Worm (Caenorhabditis elegans): ENCODE results near the gene plc-3.

plc-3 gene

ce11 chrII:10174338-10174737 is 48.3 kb upstream of the plc-3 start, which contains the start of gene F33H1.4 (continued):
- TF ChIP-seq ceh-27 (GFP tag; optimal IDR thresholded peaks at IDR 0.05) (peak; percentile 63), zfh-2 (GFP tag; conservative IDR thresholded peaks at IDR 0.05) (peak; percentile 22; the same call in 1 of the 2 replicates), cebp-1 (GFP tag; IDR thresholded peaks at IDR 0.05) (no peak), cebp-1 (tag; optimal IDR thresholded peaks at IDR 0.05) (peak; percentile 79), nfyb-1 (GFP tag; IDR thresholded peaks at IDR 0.05) (0 out of 2 replicates have a peak, but pooled peaks have one; percentile 48), mcd-1 (GFP tag; IDR thresholded peaks at IDR 0.05) (peak; percentile 59), rpc-1 (optimal IDR thresholded peaks at IDR 0.05) (no peak), rpc-1 (tag; optimal IDR thresholded peaks at IDR 0.05) (no peak), tbp1 (GFP tag; optimal IDR thresholded peaks at IDR 0.05) (peak; percentile 41), B0336.3 (GFP tag; IDR thresholded peaks at IDR 0.05) (0 out of 2 replicates have a peak, but pooled peaks have one; percentile 48), Y67H2A.10 (GFP tag; conservative IDR thresholded peaks at IDR 0.05) (no peak), lin-26 (GFP tag; IDR thresholded peaks at IDR 0.05) (no peak), rcor-1 (GFP tag; IDR thresholded peaks at IDR 0.05) (peak; percentile 44; the same call in 1 of the 2 replicates), egrh-3 (GFP tag; IDR thresholded peaks at IDR 0.05) (0 out of 2 replicates have a peak, but pooled peaks have one; percentile 10), egl-18 (GFP tag; IDR thresholded peaks at IDR 0.05) (no peak), bed-1 (GFP tag; IDR thresholded peaks at IDR 0.05) (no peak), hmg-1.2 (GFP tag; IDR thresholded peaks at IDR 0.05) (peak; percentile 97), lin-54 (GFP tag; optimal IDR thresholded peaks at IDR 0.05) (peak; percentile 45), nfya-2 (GFP tag; IDR thresholded peaks at IDR 0.05) (no peak), madf-10 (tag; optimal IDR thresholded peaks at IDR 0.05) (peak; percentile 6), somi-1 (GFP tag; optimal IDR thresholded peaks at IDR 0.05) (no peak), rec-8 (tag; optimal IDR thresholded peaks at IDR 0.05) (no peak), snpc-4 (GFP tag; optimal IDR thresholded peaks at IDR 0.05) (no peak), snpc-4 (tag; optimal IDR thresholded peaks at IDR 0.05) (peak in 1 of 4 experiments; percentile 6), snpc-1.1 (tag; optimal IDR thresholded peaks at IDR 0.05; ENCODE audit: insufficient read depth) (no peak), aptf-2 (GFP tag; conservative IDR thresholded peaks at IDR 0.05) (no peak), atf-7 (tag; optimal IDR thresholded peaks at IDR 0.05) (no peak), F37B4.10 (GFP tag; IDR thresholded peaks at IDR 0.05) (no peak), Y56A3A.18 (GFP tag; IDR thresholded peaks at IDR 0.05) (no peak), hmg-20 (GFP tag; IDR thresholded peaks at IDR 0.05) (no peak), tlf-1 (GFP tag; optimal IDR thresholded peaks at IDR 0.05) (peak; percentile 4), B0035.1 (tag; optimal IDR thresholded peaks at IDR 0.05) (no peak), him-1 (tag; optimal IDR thresholded peaks at IDR 0.05) (no peak), ZK185.1 (tag; optimal IDR thresholded peaks at IDR 0.05; ENCODE audit: poor library complexity, severe bottlenecking) (peak; percentile 50), attf-5 (GFP tag; optimal IDR thresholded peaks at IDR 0.05) (peak; percentile 44), ceh-100 (GFP tag; IDR thresholded peaks at IDR 0.05) (peak; percentile 12; the same call in 1 of the 2 replicates), aptf-3 (GFP tag; IDR thresholded peaks at IDR 0.05) (no peak), dox-1 (GFP tag; IDR thresholded peaks at IDR 0.05) (peak; percentile 5; the same call in 1 of the 2 replicates), fkh-3 (tag; optimal IDR thresholded peaks at IDR 0.05) (no peak), repo-1 (tag; optimal IDR thresholded peaks at IDR 0.05) (peak; percentile 26), D2030.7 (GFP tag; IDR thresholded peaks at IDR 0.05) (peak; percentile 57), dpl-1 (GFP tag; optimal IDR thresholded peaks at IDR 0.05) (no peak), T07F8.4 (tag; optimal IDR thresholded peaks at IDR 0.05) (no peak), let-526 (GFP tag; IDR thresholded peaks at IDR 0.05) (no peak), F55B11.4 (tag; optimal IDR thresholded peaks at IDR 0.05; ENCODE audit: borderline replicate concordance, insufficient read depth) (no peak), lsl-1 (GFP tag; optimal IDR thresholded peaks at IDR 0.05) (peak; percentile 33), dpff-1 (tag; optimal IDR thresholded peaks at IDR 0.05) (no peak), F52B5.7 (tag; optimal IDR thresholded peaks at IDR 0.05) (no peak), F39B2.1 (GFP tag; IDR thresholded peaks at IDR 0.05) (no peak)
